Worm (Caenorhabditis elegans) whole organism, L2 larva: ENCODE measurements around the gene F42A6.2.

Source experiments
- egl-27 ChIP-seq: sonication (generic microtip); optimal IDR thresholded peaks from 3 replicates; lab custom pipeline; 2017; ENCODE audit warnings: missing biosample characterization, missing genetic modification reagents, missing genetic modification characterization
- gmeb-1 ChIP-seq: fragments of 150-350 bp; optimal IDR thresholded peaks from 2 replicates; lab custom pipeline; 2014; ENCODE audit warnings: missing biosample characterization, missing genetic modification characterization
- lin-13 ChIP-seq: fragments of 150-350 bp; optimal IDR thresholded peaks from 2 replicates; lab custom pipeline; 2014; ENCODE audit warnings: missing biosample characterization, missing genetic modification reagents, missing genetic modification characterization
- mab-5 ChIP-seq: fragments of 150-350 bp; optimal IDR thresholded peaks from 2 replicates; lab custom pipeline; 2014; ENCODE audit warnings: missing biosample characterization, missing genetic modification characterization
- sma-9 ChIP-seq, 2 experiments: fragments of 150-350 bp in 1 of 2; sonication (generic microtip) in 1 of 2; optimal IDR thresholded peaks; 2 replicates each; lab custom pipeline; 2014 to 2016; ENCODE audit warnings: missing genetic modification characterization in 2 of 2, mild to moderate bottlenecking in 1 of 2, missing biosample characterization in 1 of 2, missing compliant biosample characterization in 1 of 2, missing genetic modification reagents in 1 of 2, moderate library complexity in 1 of 2

ce11 chrIV:3310662-3311219, 30.5 kb upstream of the F42A6.2 start:
- no peak for TF ChIP-seq mab-5
- no peak for TF ChIP-seq gmeb-1 (tag; lab: Kevin White, UChicago)
- no peak for TF ChIP-seq egl-27
- no peak for TF ChIP-seq lin-13 (GFP tag; lab: Kevin White, UChicago)
- peak; percentile 41 for TF ChIP-seq sma-9 (GFP tag; optimal IDR thresholded peaks at IDR 0.05; lab: Kevin White, UChicago)
- no peak for TF ChIP-seq sma-9 (tag; optimal IDR thresholded peaks at IDR 0.05; lab: Kevin White, UChicago)
